Fruit fly (Drosophila melanogaster) whole organism: Measurements from ENCODE around the gene pix.

Experiments used
- CG8478 ChIP-seq: fragments of >200 bp; optimal IDR thresholded peaks from 2 replicates; lab custom pipeline; 2018; ENCODE audit warnings: inconsistent platforms
- pan ChIP-seq: fragments of >200 bp; optimal IDR thresholded peaks from 2 replicates; lab custom pipeline; 2017
- psq ChIP-seq: fragments of >200 bp; optimal IDR thresholded peaks from 2 replicates; lab custom pipeline; 2017
- usp ChIP-seq: fragments of >200 bp; optimal IDR thresholded peaks from 2 replicates; lab custom pipeline; 2017; ENCODE audit warnings: missing biosample characterization, missing genetic modification characterization, mixed read lengths

dm6 chr3L:8953199-8953956, 21.2 kb downstream of the pix start:
- TF ChIP-seq CG8478 (lab: Kevin White, UChicago) (no peak), psq (lab: Kevin White, UChicago) (no peak), pan (lab: Kevin White, UChicago) (peak; percentile 15), usp (GFP tag; lab: Kevin White, UChicago) (no peak)
